Fruit fly (Drosophila melanogaster) whole organism, embryonic: ENCODE data around the gene Jarid2.
A peak's percentile ranks its signal among the peaks of the same experiment; 100 is the strongest.

Source experiments
- B-H2 ChIP-seq: fragments of 200-800 bp; sonication (Bioruptor generic); optimal IDR thresholded peaks from 2 replicates; lab custom pipeline; 2018; ENCODE audit warnings: missing biosample characterization, mild to moderate bottlenecking, missing genetic modification characterization
- Blimp-1 ChIP-seq: fragments of 200-800 bp; sonication (Bioruptor generic); optimal IDR thresholded peaks from 3 replicates; lab custom pipeline; 2018; ENCODE audit warnings: missing biosample characterization, missing genetic modification characterization, mild to moderate bottlenecking, moderate library complexity, missing genetic modification reagents
- CG1024 ChIP-seq: fragments of 200-800 bp; sonication (Bioruptor generic); IDR thresholded peaks from 2 replicates; pipeline ENCODE4 v1.3.6; 2022; ENCODE audit warnings: missing biosample characterization, missing genetic modification characterization
- CG10321 ChIP-seq: fragments of 200-800 bp; sonication (Bioruptor generic); IDR thresholded peaks from 2 replicates; pipeline ENCODE4 v1.3.6; 2022; ENCODE audit warnings: missing biosample characterization, missing genetic modification characterization
- CG10366 ChIP-seq: fragments of 200-800 bp; sonication (Bioruptor generic); IDR thresholded peaks from 2 replicates; pipeline ENCODE4 v1.3.6; 2022; ENCODE audit warnings: missing biosample characterization, missing genetic modification characterization
- CG12391 ChIP-seq: fragments of 200-800 bp; sonication (Bioruptor generic); optimal IDR thresholded peaks from 3 replicates; lab custom pipeline; 2018; ENCODE audit warnings: missing biosample characterization, mild to moderate bottlenecking, missing genetic modification characterization, moderate library complexity
- CG12659 ChIP-seq: fragments of 200-800 bp; sonication (Bioruptor generic); optimal IDR thresholded peaks from 3 replicates; lab custom pipeline; 2017; ENCODE audit warnings: mild to moderate bottlenecking, missing biosample characterization, missing genetic modification reagents, missing genetic modification characterization
- CG14014 ChIP-seq: fragments of 200-800 bp; sonication (Bioruptor generic); IDR thresholded peaks from 2 replicates; pipeline ENCODE4 v1.3.6; 2022; ENCODE audit warnings: missing biosample characterization, missing genetic modification characterization
- CG14050 ChIP-seq: fragments of 200-800 bp; sonication (Bioruptor generic); IDR thresholded peaks from 3 replicates; pipeline ENCODE4 v1.3.6; 2022; ENCODE audit warnings: missing biosample characterization, missing genetic modification characterization
- CG16813 ChIP-seq: fragments of 200-800 bp; sonication (Bioruptor generic); IDR thresholded peaks from 3 replicates; pipeline ENCODE4 v1.3.6; 2022; ENCODE audit warnings: missing biosample characterization, missing genetic modification characterization; ENCODE audit not compliant: partially characterized antibody
- CG16863 ChIP-seq: fragments of 200-800 bp; sonication (Bioruptor generic); optimal IDR thresholded peaks from 3 replicates; lab custom pipeline; 2016; ENCODE audit warnings: missing biosample characterization, missing genetic modification characterization
- CG18262 ChIP-seq: fragments of 200-800 bp; optimal IDR thresholded peaks from 3 replicates; lab custom pipeline; 2019; ENCODE audit warnings: missing biosample characterization, mild to moderate bottlenecking, missing genetic modification characterization, moderate library complexity
- CG31365 ChIP-seq: fragments of 200-800 bp; sonication (Bioruptor generic); optimal IDR thresholded peaks from 2 replicates; lab custom pipeline; 2018; ENCODE audit warnings: missing biosample characterization, mild to moderate bottlenecking, missing genetic modification characterization
- CG34422 ChIP-seq: fragments of 200-800 bp; sonication (Bioruptor generic); IDR thresholded peaks from 3 replicates; pipeline ENCODE4 v1.3.6; 2022; ENCODE audit warnings: missing biosample characterization, missing genetic modification characterization
- CG4617 ChIP-seq: fragments of 200-800 bp; sonication (Bioruptor generic); optimal IDR thresholded peaks from 3 replicates; lab custom pipeline; 2016; ENCODE audit warnings: missing biosample characterization, missing genetic modification characterization, borderline replicate concordance
- CG6765 ChIP-seq: fragments of 200-800 bp; sonication (Bioruptor generic); optimal IDR thresholded peaks from 3 replicates; lab custom pipeline; 2017; ENCODE audit warnings: missing biosample characterization, mild to moderate bottlenecking, missing genetic modification characterization
- CG8924 ChIP-seq: fragments of 200-800 bp; optimal IDR thresholded peaks from 3 replicates; lab custom pipeline; 2019; ENCODE audit warnings: missing biosample characterization, mild to moderate bottlenecking, missing genetic modification characterization, moderate library complexity
- CG9876 ChIP-seq: fragments of 200-800 bp; sonication (Bioruptor generic); optimal IDR thresholded peaks from 2 replicates; lab custom pipeline; 2016; ENCODE audit warnings: missing biosample characterization, missing genetic modification characterization
- Doc2 ChIP-seq: fragments of 200-800 bp; sonication (Bioruptor generic); IDR thresholded peaks from 2 replicates; pipeline ENCODE4 v1.3.6; 2022; ENCODE audit warnings: missing biosample characterization, missing genetic modification characterization
- Fer1 ChIP-seq: fragments of 200-800 bp; sonication (Bioruptor generic); optimal IDR thresholded peaks from 2 replicates; lab custom pipeline; 2017; ENCODE audit warnings: missing biosample characterization, mild to moderate bottlenecking, missing genetic modification characterization
- Fer3 ChIP-seq: fragments of 200-800 bp; sonication (Bioruptor generic); optimal IDR thresholded peaks from 2 replicates; lab custom pipeline; 2018; ENCODE audit warnings: missing biosample characterization, mild to moderate bottlenecking, missing genetic modification characterization, moderate library complexity
- Jarid2 ChIP-seq: fragments of 200-800 bp; sonication (Bioruptor generic); optimal IDR thresholded peaks from 3 replicates; lab custom pipeline; 2017; ENCODE audit warnings: mild to moderate bottlenecking, missing biosample characterization, missing genetic modification reagents, missing genetic modification characterization
- Mad ChIP-seq: fragments of 200-800 bp; sonication (Bioruptor generic); optimal IDR thresholded peaks from 2 replicates; lab custom pipeline; 2016; ENCODE audit warnings: missing biosample characterization, missing genetic modification characterization
- Max ChIP-seq: fragments of 200-800 bp; sonication (Bioruptor generic); optimal IDR thresholded peaks from 2 replicates; lab custom pipeline; 2016; ENCODE audit warnings: missing biosample characterization, mild to moderate bottlenecking, missing genetic modification characterization
- Med ChIP-seq: fragments of 200-800 bp; sonication (Bioruptor generic); peaks from one replicate; lab custom pipeline; 2016; ENCODE audit warnings: missing biosample characterization, missing genetic modification characterization, mild to moderate bottlenecking, inconsistent platforms, moderate library complexity
- Opbp ChIP-seq: fragments of 200-800 bp; sonication (Bioruptor generic); IDR thresholded peaks from 3 replicates; pipeline ENCODE4 v1.3.6; 2022; ENCODE audit warnings: missing biosample characterization, missing genetic modification characterization; ENCODE audit not compliant: partially characterized antibody
- PHDP ChIP-seq: fragments of 200-800 bp; sonication (Bioruptor generic); optimal IDR thresholded peaks from 3 replicates; lab custom pipeline; 2018; ENCODE audit warnings: missing biosample characterization, mild to moderate bottlenecking, missing genetic modification characterization, moderate library complexity
- Poxn ChIP-seq: fragments of 200-800 bp; sonication (Bioruptor generic); IDR thresholded peaks from 2 replicates; pipeline ENCODE4 v1.3.6; 2022; ENCODE audit warnings: missing biosample characterization, missing genetic modification characterization
- Sox102F ChIP-seq: fragments of 200-800 bp; sonication (Bioruptor generic); optimal IDR thresholded peaks from 2 replicates; lab custom pipeline; 2018; ENCODE audit warnings: missing biosample characterization, mild to moderate bottlenecking, missing genetic modification characterization, moderate library complexity
- Sry-δ ChIP-seq: fragments of 200-800 bp; sonication (Bioruptor generic); optimal IDR thresholded peaks from 2 replicates; lab custom pipeline; 2016; ENCODE audit warnings: missing biosample characterization, missing genetic modification characterization
- ab ChIP-seq: fragments of 200-800 bp; sonication (Bioruptor generic); optimal IDR thresholded peaks from 2 replicates; lab custom pipeline; 2016; ENCODE audit warnings: missing biosample characterization, missing genetic modification characterization
- bbx ChIP-seq: fragments of 200-800 bp; sonication (Bioruptor generic); IDR thresholded peaks from 2 replicates; pipeline ENCODE4 v1.3.6; 2022; ENCODE audit warnings: missing biosample characterization, missing genetic modification characterization; ENCODE audit not compliant: partially characterized antibody
- btn ChIP-seq: fragments of 200-800 bp; sonication (Bioruptor generic); optimal IDR thresholded peaks from 2 replicates; lab custom pipeline; 2016; ENCODE audit warnings: missing biosample characterization, missing genetic modification characterization
- dmrt99B ChIP-seq: fragments of 200-800 bp; sonication (Bioruptor generic); optimal IDR thresholded peaks from 2 replicates; lab custom pipeline; 2018; ENCODE audit warnings: missing biosample characterization, mild to moderate bottlenecking, missing genetic modification characterization, moderate library complexity
- fu2 ChIP-seq: fragments of 200-800 bp; sonication (Bioruptor generic); optimal IDR thresholded peaks from 2 replicates; lab custom pipeline; 2016; ENCODE audit warnings: missing biosample characterization, missing genetic modification characterization
- gce ChIP-seq: fragments of 200-800 bp; sonication (Bioruptor generic); IDR thresholded peaks from 3 replicates; pipeline ENCODE4 v1.3.6; 2022; ENCODE audit warnings: missing biosample characterization, missing genetic modification characterization
- gem ChIP-seq: fragments of 200-800 bp; sonication (Bioruptor generic); optimal IDR thresholded peaks from 2 replicates; lab custom pipeline; 2019; ENCODE audit warnings: missing biosample characterization, mild to moderate bottlenecking, missing genetic modification characterization, moderate library complexity
- hbn ChIP-seq: fragments of 200-800 bp; sonication (Bioruptor generic); IDR thresholded peaks from 2 replicates; pipeline ENCODE4 v1.3.6; 2022; ENCODE audit warnings: missing biosample characterization, missing genetic modification characterization; ENCODE audit not compliant: partially characterized antibody
- ind ChIP-seq: fragments of 200-800 bp; sonication (Bioruptor generic); optimal IDR thresholded peaks from 3 replicates; lab custom pipeline; 2016; ENCODE audit warnings: missing biosample characterization, missing genetic modification characterization
- nerfin-2 ChIP-seq: fragments of 200-800 bp; sonication (Bioruptor generic); IDR thresholded peaks from 2 replicates; pipeline ENCODE4 v1.3.6; 2022; ENCODE audit warnings: missing biosample characterization, missing genetic modification characterization; ENCODE audit not compliant: partially characterized antibody
- nom ChIP-seq: fragments of 200-800 bp; sonication (Bioruptor generic); optimal IDR thresholded peaks from 2 replicates; lab custom pipeline; 2017; ENCODE audit warnings: missing biosample characterization, missing genetic modification characterization, mild to moderate bottlenecking, moderate library complexity, missing genetic modification reagents
- oc ChIP-seq: fragments of 200-800 bp; sonication (Bioruptor generic); optimal IDR thresholded peaks from 2 replicates; lab custom pipeline; 2018; ENCODE audit warnings: missing biosample characterization, mild to moderate bottlenecking, missing genetic modification characterization, moderate library complexity
- prd ChIP-seq, 3 experiments: fragments of >200 bp in 2 of 3; fragments of 200-800 bp in 1 of 3; sonication (Bioruptor generic) in 1 of 3; optimal IDR thresholded peaks in 2 of 3; IDR thresholded peaks in 1 of 3; 2 replicates in 2 of 3; 3 replicates in 1 of 3; pipeline versions ENCODE4 v1.3.6 to Lab custom; 2017 to 2022; ENCODE audit warnings: missing biosample characterization in 1 of 3, missing genetic modification characterization in 1 of 3
- scrt ChIP-seq: fragments of 200-800 bp; sonication (Bioruptor generic); optimal IDR thresholded peaks from 2 replicates; lab custom pipeline; 2018; ENCODE audit warnings: missing biosample characterization, mild to moderate bottlenecking, missing genetic modification characterization, moderate library complexity
- sob ChIP-seq: fragments of 200-800 bp; sonication (Bioruptor generic); IDR thresholded peaks from 2 replicates; pipeline ENCODE4 v1.3.6; 2022; ENCODE audit warnings: missing biosample characterization, missing genetic modification characterization
- twi ChIP-seq: fragments of 200-800 bp; optimal IDR thresholded peaks from 2 replicates; lab custom pipeline; 2019; ENCODE audit warnings: missing biosample characterization, mild to moderate bottlenecking, missing genetic modification characterization, moderate library complexity
- unc-4 ChIP-seq: fragments of 200-800 bp; sonication (Bioruptor generic); IDR thresholded peaks from 2 replicates; pipeline ENCODE4 v1.3.6; 2022; ENCODE audit warnings: missing biosample characterization, missing genetic modification characterization; ENCODE audit not compliant: partially characterized antibody

Gene Jarid2

DNA sequence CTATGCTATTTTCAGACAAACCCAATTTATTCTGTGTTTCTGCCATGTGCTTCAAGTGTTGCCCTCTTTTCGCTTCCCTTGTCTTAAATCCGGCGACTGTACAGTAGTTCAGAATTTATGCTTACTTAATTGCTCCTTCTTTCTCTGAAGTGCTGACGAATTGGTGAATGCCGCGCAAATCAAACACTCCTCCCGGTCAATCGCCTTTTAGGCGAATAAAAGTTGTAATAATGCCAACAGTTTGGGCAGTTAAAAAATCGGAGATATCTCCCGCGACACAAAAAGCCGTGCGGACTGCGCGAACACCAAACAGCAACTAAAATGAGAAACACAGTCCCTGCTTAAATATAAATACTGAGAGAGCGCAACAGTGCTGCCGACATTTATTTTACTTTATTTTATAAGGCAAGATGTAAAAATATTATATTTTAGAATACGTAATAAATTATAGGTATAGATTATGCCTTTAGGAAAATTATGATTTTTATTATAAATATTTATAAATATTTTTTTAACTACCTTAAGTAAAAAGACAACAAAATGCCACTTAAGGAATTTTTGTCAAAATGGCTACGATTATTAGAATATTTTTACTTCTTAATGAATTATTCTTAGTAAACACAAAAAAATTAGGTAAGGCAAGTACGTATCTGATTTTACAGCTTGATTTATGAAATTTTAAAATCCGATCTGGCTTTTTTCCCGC, 28.3 kb downstream of the Jarid2 start, which contains the start of gene path (continued):
- TF ChIP-seq Jarid2 (GFP tag; lab: Kevin White, UChicago) (peak; percentile 100), nerfin-2 (0 out of 2 replicates have a peak, but pooled peaks have one; percentile 26), CG16813 (GFP tag; lab: Robert Waterston, UW) (no peak), CG10321 (GFP tag; lab: Robert Waterston, UW) (0 out of 2 replicates have a peak, but pooled peaks have one; percentile 6), nom (GFP tag; lab: Kevin White, UChicago) (peak; percentile 19), CG14014 (GFP tag; lab: Robert Waterston, UW) (peak; percentile 17; the same call in 1 of the 2 replicates), Opbp (GFP tag; lab: Robert Waterston, UW) (no peak), CG18262 (tag; lab: Kevin White, UChicago) (peak; percentile 83), CG14050 (GFP tag; lab: Robert Waterston, UW) (peak; percentile 20; the same call in 2 of the 3 replicates), hbn (GFP tag; lab: Robert Waterston, UW) (no peak), CG34422 (GFP tag; lab: Robert Waterston, UW) (peak; percentile 60; the same call in 1 of the 3 replicates), B-H2 (GFP tag; lab: Kevin White, UChicago) (peak; percentile 43), Sry-δ (GFP tag; lab: Kevin White, UChicago) (no peak), Max (GFP tag; lab: Kevin White, UChicago) (peak; percentile 43), oc (tag; lab: Kevin White, UChicago) (peak; percentile 6), unc-4 (no peak), CG12659 (GFP tag; lab: Kevin White, UChicago) (peak; percentile 32), twi (tag; lab: Kevin White, UChicago) (peak; percentile 49), Fer1 (GFP tag; lab: Kevin White, UChicago) (peak; percentile 57), Poxn (GFP tag; lab: Robert Waterston, UW) (no peak), Blimp-1 (GFP tag; lab: Kevin White, UChicago) (peak; percentile 66), PHDP (peak; percentile 26), sob (GFP tag; lab: Robert Waterston, UW) (0 out of 2 replicates have a peak, but pooled peaks have one; percentile 24), CG31365 (tag; lab: Kevin White, UChicago) (peak; percentile 2), CG1024 (GFP tag; lab: Robert Waterston, UW) (no peak), CG9876 (GFP tag; lab: Kevin White, UChicago) (no peak), gce (GFP tag; lab: Robert Waterston, UW) (0 out of 3 replicates have a peak, but pooled peaks have one; percentile 17), Mad (GFP tag; lab: Kevin White, UChicago) (peak; percentile 46), ind (GFP tag; lab: Kevin White, UChicago) (peak; percentile 15), btn (GFP tag; lab: Kevin White, UChicago) (no peak), Med (GFP tag; lab: Kevin White, UChicago) (peak; percentile 85), Sox102F (GFP tag; lab: Kevin White, UChicago) (peak; percentile 15), scrt (GFP tag; lab: Kevin White, UChicago) (peak; percentile 45), bbx (GFP tag; lab: Robert Waterston, UW) (peak; percentile 67; the same call in 1 of the 2 replicates), CG6765 (GFP tag; lab: Kevin White, UChicago) (peak; percentile 52), fu2 (GFP tag; lab: Kevin White, UChicago) (no peak), CG8924 (tag; lab: Kevin White, UChicago) (peak; percentile 59), CG4617 (no peak), gem (tag; lab: Kevin White, UChicago) (peak; percentile 67), Doc2 (GFP tag; lab: Robert Waterston, UW) (no peak), prd (optimal IDR thresholded peaks at IDR 0.05; lab: Kevin White, UChicago) (no peak), prd (GFP tag; IDR thresholded peaks at IDR 0.05; lab: Robert Waterston, UW) (0 out of 3 replicates have a peak, but pooled peaks have one; percentile 19), dmrt99B (tag; lab: Kevin White, UChicago) (peak; percentile 64), CG10366 (GFP tag; lab: Robert Waterston, UW) (peak; percentile 16; the same call in 1 of the 2 replicates), Fer3 (peak; percentile 34), ab (GFP tag; lab: Kevin White, UChicago) (no peak), CG16863 (GFP tag; lab: Kevin White, UChicago) (no peak), CG12391 (tag; lab: Kevin White, UChicago) (peak; percentile 55)
